Worm (Caenorhabditis elegans) whole organism, L3 larva: Measurements from ENCODE around the gene ule-3.

ENCODE experiments used
- R02D3.7 ChIP-seq: fragments of 150-350 bp; optimal IDR thresholded peaks from 2 replicates; lab custom pipeline; 2014; ENCODE audit warnings: missing biosample characterization, missing genetic modification characterization
- ZK546.5 ChIP-seq: sonication (generic microtip); optimal IDR thresholded peaks from 2 replicates; lab custom pipeline; 2017; ENCODE audit warnings: missing biosample characterization, missing genetic modification characterization
- aly-2 ChIP-seq: fragments of 150-350 bp; optimal IDR thresholded peaks from 2 replicates; lab custom pipeline; 2014; ENCODE audit warnings: missing biosample characterization, missing genetic modification characterization
- ceh-16 ChIP-seq: sonication (generic microtip); optimal IDR thresholded peaks from 2 replicates; lab custom pipeline; 2017; ENCODE audit warnings: missing biosample characterization, missing genetic modification characterization
- ceh-28 ChIP-seq: fragments of 150-350 bp; optimal IDR thresholded peaks from 2 replicates; lab custom pipeline; 2014; ENCODE audit warnings: missing biosample characterization, missing genetic modification reagents, missing genetic modification characterization
- daf-12 ChIP-seq: fragments of 150-350 bp; optimal IDR thresholded peaks from 2 replicates; lab custom pipeline; 2014; ENCODE audit warnings: missing biosample characterization, missing genetic modification reagents, missing genetic modification characterization
- egl-27 ChIP-seq: sonication (generic microtip); optimal IDR thresholded peaks from 4 replicates; lab custom pipeline; 2017; ENCODE audit warnings: missing biosample characterization, missing genetic modification reagents, missing genetic modification characterization
- egl-5 ChIP-seq: fragments of 150-350 bp; optimal IDR thresholded peaks from 2 replicates; lab custom pipeline; 2017; ENCODE audit warnings: missing biosample characterization, missing genetic modification reagents, missing genetic modification characterization, inconsistent platforms
- elt-1 ChIP-seq: fragments of 150-350 bp; optimal IDR thresholded peaks from 2 replicates; lab custom pipeline; 2014; ENCODE audit warnings: missing biosample characterization, missing genetic modification characterization
- elt-2 ChIP-seq: sonication (generic microtip); optimal IDR thresholded peaks from 2 replicates; lab custom pipeline; 2016; ENCODE audit warnings: missing genetic modification reagents, mild to moderate bottlenecking, missing genetic modification characterization, missing compliant biosample characterization
- elt-3 ChIP-seq, 3 experiments: fragments of 150-350 bp in 1 of 3; sonication (generic microtip) in 2 of 3; optimal IDR thresholded peaks; 2 replicates in 2 of 3; 4 replicates in 1 of 3; lab custom pipeline; 2014 to 2017; ENCODE audit warnings: missing biosample characterization in 3 of 3, missing genetic modification characterization in 3 of 3
- eor-1 ChIP-seq, 2 experiments: fragments of 150-350 bp; optimal IDR thresholded peaks; 2 replicates each; lab custom pipeline; 2014 to 2018; ENCODE audit warnings: missing biosample characterization in 2 of 2, missing genetic modification characterization in 2 of 2
- fkh-10 ChIP-seq: sonication (generic microtip); optimal IDR thresholded peaks from 2 replicates; lab custom pipeline; 2017; ENCODE audit warnings: missing biosample characterization, missing genetic modification reagents, missing genetic modification characterization
- fkh-2 ChIP-seq: fragments of 150-350 bp; optimal IDR thresholded peaks from 2 replicates; lab custom pipeline; 2014; ENCODE audit warnings: missing biosample characterization, missing genetic modification reagents, missing genetic modification characterization
- fos-1 ChIP-seq: fragments of 150-350 bp; optimal IDR thresholded peaks from 2 replicates; lab custom pipeline; 2014; ENCODE audit warnings: missing biosample characterization, missing genetic modification characterization
- hmg-11 ChIP-seq: sonication (generic microtip); optimal IDR thresholded peaks from 2 replicates; lab custom pipeline; 2016; ENCODE audit warnings: missing genetic modification characterization, missing compliant biosample characterization
- jun-1 ChIP-seq: fragments of 150-350 bp; optimal IDR thresholded peaks from 2 replicates; lab custom pipeline; 2014; ENCODE audit warnings: missing biosample characterization, missing genetic modification reagents, missing genetic modification characterization
- lin-15B ChIP-seq: fragments of 150-350 bp; optimal IDR thresholded peaks from 2 replicates; lab custom pipeline; 2014; ENCODE audit warnings: missing biosample characterization, missing genetic modification characterization
- lin-39 ChIP-seq: fragments of 150-350 bp; optimal IDR thresholded peaks from 2 replicates; lab custom pipeline; 2018; ENCODE audit warnings: missing biosample characterization, missing genetic modification reagents, missing genetic modification characterization
- lsy-12 ChIP-seq: sonication (generic microtip); optimal IDR thresholded peaks from 2 replicates; lab custom pipeline; 2016; ENCODE audit warnings: mild to moderate bottlenecking, missing genetic modification characterization, missing compliant biosample characterization
- mml-1 ChIP-seq: fragments of 150-350 bp; sonication (generic microtip); optimal IDR thresholded peaks from 3 replicates; lab custom pipeline; 2014; ENCODE audit warnings: missing biosample characterization, missing genetic modification characterization
- nfya-1 ChIP-seq: sonication (generic microtip); optimal IDR thresholded peaks from 2 replicates; lab custom pipeline; 2017; ENCODE audit warnings: missing genetic modification characterization, mild to moderate bottlenecking, missing compliant biosample characterization, antibody characterized with exemption, moderate library complexity; ENCODE audit not compliant: insufficient read depth
- nhr-11 ChIP-seq: fragments of 150-350 bp; optimal IDR thresholded peaks from 2 replicates; lab custom pipeline; 2014; ENCODE audit warnings: missing biosample characterization, missing genetic modification characterization
- nhr-12 ChIP-seq: fragments of 150-350 bp; optimal IDR thresholded peaks from 2 replicates; lab custom pipeline; 2014; ENCODE audit warnings: missing biosample characterization, missing genetic modification characterization
- nhr-23 ChIP-seq: fragments of 150-350 bp; optimal IDR thresholded peaks from 2 replicates; lab custom pipeline; 2014; ENCODE audit warnings: missing biosample characterization, missing genetic modification reagents, missing genetic modification characterization
- nhr-237 ChIP-seq: fragments of 150-350 bp; optimal IDR thresholded peaks from 2 replicates; lab custom pipeline; 2014; ENCODE audit warnings: missing biosample characterization, missing genetic modification characterization
- nhr-25 ChIP-seq: sonication (generic microtip); optimal IDR thresholded peaks from 2 replicates; lab custom pipeline; 2017; ENCODE audit warnings: missing biosample characterization, missing genetic modification characterization
- nhr-28 ChIP-seq: fragments of 150-350 bp; optimal IDR thresholded peaks from 2 replicates; lab custom pipeline; 2014; ENCODE audit warnings: missing biosample characterization, missing genetic modification characterization
- nhr-43 ChIP-seq: sonication (generic microtip); optimal IDR thresholded peaks from 2 replicates; lab custom pipeline; 2016; ENCODE audit warnings: mild to moderate bottlenecking, missing genetic modification characterization, missing compliant biosample characterization; ENCODE audit not compliant: poor library complexity, severe bottlenecking
- nhr-67 ChIP-seq: fragments of 150-350 bp; optimal IDR thresholded peaks from 2 replicates; lab custom pipeline; 2014; ENCODE audit warnings: missing biosample characterization, missing genetic modification characterization
- nhr-76 ChIP-seq: fragments of 150-350 bp; sonication (generic microtip); optimal IDR thresholded peaks from 5 replicates; lab custom pipeline; 2014; ENCODE audit warnings: missing biosample characterization, missing genetic modification characterization
- nhr-77 ChIP-seq: fragments of 150-350 bp; optimal IDR thresholded peaks from 2 replicates; lab custom pipeline; 2014; ENCODE audit warnings: missing biosample characterization, missing genetic modification characterization
- pha-4 ChIP-seq: fragments of 150-350 bp; optimal IDR thresholded peaks from 2 replicates; lab custom pipeline; 2014; ENCODE audit warnings: missing biosample characterization, missing genetic modification reagents, missing genetic modification characterization
- pqm-1 ChIP-seq: fragments of 150-350 bp; optimal IDR thresholded peaks from 2 replicates; lab custom pipeline; 2017; ENCODE audit warnings: missing biosample characterization, missing genetic modification characterization, inconsistent platforms
- sea-2 ChIP-seq: fragments of 150-350 bp; sonication (generic microtip); optimal IDR thresholded peaks from 4 replicates; lab custom pipeline; 2014; ENCODE audit warnings: missing biosample characterization, missing genetic modification reagents, missing genetic modification characterization
- skn-1 ChIP-seq: fragments of 150-350 bp; optimal IDR thresholded peaks from 2 replicates; lab custom pipeline; 2014; ENCODE audit warnings: missing biosample characterization, missing genetic modification characterization
- snpc-4 ChIP-seq: fragments of 150-350 bp; optimal IDR thresholded peaks from 2 replicates; lab custom pipeline; 2014; ENCODE audit warnings: missing biosample characterization, missing genetic modification characterization
- tbx-2 ChIP-seq: sonication (generic microtip); optimal IDR thresholded peaks from 2 replicates; lab custom pipeline; 2016; ENCODE audit warnings: mild to moderate bottlenecking, missing genetic modification characterization, missing compliant biosample characterization
- unc-39 ChIP-seq: sonication (generic microtip); optimal IDR thresholded peaks from 4 replicates; lab custom pipeline; 2017; ENCODE audit warnings: missing biosample characterization, missing genetic modification characterization
- unc-62 ChIP-seq: fragments of 150-350 bp; sonication (generic microtip); optimal IDR thresholded peaks from 4 replicates; lab custom pipeline; 2014; ENCODE audit warnings: missing biosample characterization, missing genetic modification reagents, missing genetic modification characterization
- zag-1 ChIP-seq: fragments of 150-350 bp; optimal IDR thresholded peaks from 2 replicates; lab custom pipeline; 2014; ENCODE audit warnings: missing biosample characterization, missing genetic modification characterization
- ztf-11 ChIP-seq: fragments of 150-350 bp; optimal IDR thresholded peaks from 2 replicates; lab custom pipeline; 2014; ENCODE audit warnings: missing biosample characterization, missing genetic modification characterization
- ztf-4 ChIP-seq: fragments of 150-350 bp; optimal IDR thresholded peaks from 2 replicates; lab custom pipeline; 2014; ENCODE audit warnings: missing biosample characterization, missing genetic modification characterization

The ule-3 gene

ce11 chrV:10802060-10802459, 8.5 kb downstream of the ule-3 start:
- TF ChIP-seq elt-2 (tag; lab: Kevin White, UChicago) (peak; percentile 98), pqm-1 (peak; percentile 99), pha-4 (peak; percentile 62), ztf-11 (tag; lab: Kevin White, UChicago) (no peak), jun-1 (peak; percentile 52), nhr-237 (tag; lab: Kevin White, UChicago) (no peak), unc-62 (GFP tag; lab: Kevin White, UChicago) (no peak), ztf-4 (tag; lab: Kevin White, UChicago) (no peak)
- TF ChIP-seq, all 47 proteins: peak for 4

DNA sequence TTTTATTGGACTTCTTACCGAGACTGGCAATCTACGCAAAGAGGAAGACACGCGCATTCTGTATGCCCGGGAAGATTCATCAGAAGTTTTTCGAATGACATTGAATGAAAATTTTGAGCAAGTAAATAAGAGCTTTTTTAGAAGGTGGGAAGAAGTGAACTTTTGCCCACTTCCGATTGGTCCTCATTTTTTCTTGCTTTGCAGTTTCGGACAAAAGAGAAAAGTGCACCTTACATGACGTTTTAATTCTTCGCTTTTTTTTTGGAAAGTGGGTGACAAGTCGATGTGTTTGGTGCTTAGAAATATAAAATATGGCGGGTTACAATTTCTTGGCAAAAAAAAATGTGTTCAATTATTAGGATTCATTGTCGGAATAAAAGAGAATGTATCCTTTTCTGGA, 10.8 kb downstream of the ule-3 start, which contains the start of gene secs-1:
Gene secs-1, minus strand, starts transcription at position 101 of the 400 bp plus-strand sequence.
- no peak for TF ChIP-seq nfya-1 (tag; lab: Kevin White, UChicago)
- no peak for TF ChIP-seq aly-2 (tag; lab: Kevin White, UChicago)
- no peak for TF ChIP-seq nhr-76
- no peak for TF ChIP-seq zag-1
- no peak for TF ChIP-seq ztf-11 (tag; lab: Kevin White, UChicago)
- no peak for TF ChIP-seq skn-1 (tag; lab: Kevin White, UChicago)
- no peak for TF ChIP-seq fos-1
- TF ChIP-seq tbx-2: no peak
- TF ChIP-seq elt-2 (tag; lab: Kevin White, UChicago): no peak
- no peak for TF ChIP-seq jun-1
- TF ChIP-seq elt-1 (tag; lab: Kevin White, UChicago): no peak
- no peak for TF ChIP-seq ceh-28 (tag; lab: Kevin White, UChicago)
- TF ChIP-seq fkh-2 (tag; lab: Kevin White, UChicago): no peak
- no peak for TF ChIP-seq daf-12
- TF ChIP-seq hmg-11 (tag; lab: Kevin White, UChicago): no peak
- no peak for TF ChIP-seq lsy-12
- TF ChIP-seq egl-5: no peak

ce11 chrV:10805934-10806333, 12.3 kb downstream of the ule-3 start, which contains the start of gene prp-38:
Gene prp-38 (minus strand): TSS chrV:10806034.
- TF ChIP-seq snpc-4 (tag; lab: Kevin White, UChicago) (no peak), aly-2 (tag; lab: Kevin White, UChicago) (no peak), nhr-11 (tag; lab: Kevin White, UChicago) (no peak), unc-39 (no peak), elt-1 (tag; lab: Kevin White, UChicago) (no peak), elt-3 (tag; optimal IDR thresholded peaks at IDR 0.05; lab: Kevin White, UChicago) (no peak), lin-39 (tag; lab: Kevin White, UChicago) (no peak), ceh-28 (tag; lab: Kevin White, UChicago) (no peak), fkh-10 (GFP tag; lab: Kevin White, UChicago) (no peak)
- TF ChIP-seq, all 47 proteins: peak for 0

ce11 chrV:10807862-10808327, 14.3 kb downstream of the ule-3 start, which contains the start of gene plrg-1:
Gene plrg-1 (minus strand): TSS chrV:10807912.
- peak; percentile 94 for TF ChIP-seq nhr-23 (tag; lab: Kevin White, UChicago)
- peak; percentile 47 for TF ChIP-seq pqm-1
- peak; percentile 82 for TF ChIP-seq ceh-28 (tag; lab: Kevin White, UChicago)
- TF ChIP-seq zag-1: peak; percentile 54
- peak; percentile 29 for TF ChIP-seq fkh-10 (GFP tag; lab: Kevin White, UChicago)
- TF ChIP-seq egl-27: peak; percentile 41
- no peak for TF ChIP-seq fos-1
- peak; percentile 56 for TF ChIP-seq nhr-76
- no peak for TF ChIP-seq ceh-16 (tag; lab: Kevin White, UChicago)
- peak; percentile 86 for TF ChIP-seq nhr-25 (tag; lab: Kevin White, UChicago)
- no peak for TF ChIP-seq fkh-2 (tag; lab: Kevin White, UChicago)
- peak; percentile 90 for TF ChIP-seq snpc-4 (tag; lab: Kevin White, UChicago)
- TF ChIP-seq unc-39: no peak
- TF ChIP-seq nhr-77 (tag; lab: Kevin White, UChicago): peak; percentile 17
- peak; percentile 89 for TF ChIP-seq lin-39 (tag; lab: Kevin White, UChicago)
- TF ChIP-seq aly-2 (tag; lab: Kevin White, UChicago): no peak
- peak; percentile 92 for TF ChIP-seq pha-4
- TF ChIP-seq nhr-43 (tag; lab: Kevin White, UChicago): peak; percentile 96
- peak; percentile 93 for TF ChIP-seq hmg-11 (tag; lab: Kevin White, UChicago)
- TF ChIP-seq R02D3.7 (tag; lab: Kevin White, UChicago): peak; percentile 74
- peak; percentile 36 for TF ChIP-seq nhr-67 (tag; lab: Kevin White, UChicago)
- no peak for TF ChIP-seq ztf-11 (tag; lab: Kevin White, UChicago)
- TF ChIP-seq unc-62 (GFP tag; lab: Kevin White, UChicago): peak; percentile 66
- TF ChIP-seq jun-1: peak; percentile 71
- TF ChIP-seq egl-5: peak; percentile 92
- TF ChIP-seq lsy-12: peak; percentile 82
- TF ChIP-seq sea-2: no peak
- no peak for TF ChIP-seq nhr-237 (tag; lab: Kevin White, UChicago)
- TF ChIP-seq mml-1 (tag; lab: Kevin White, UChicago): no peak
- TF ChIP-seq lin-15B (tag; lab: Kevin White, UChicago): peak; percentile 92
- no peak for TF ChIP-seq eor-1 (tag; optimal IDR thresholded peaks at IDR 0.05; lab: Kevin White, UChicago)
- TF ChIP-seq ZK546.5 (tag; lab: Kevin White, UChicago): no peak
- TF ChIP-seq skn-1 (tag; lab: Kevin White, UChicago): peak; percentile 66
- peak in 1 of 3 experiments; percentile 21 for TF ChIP-seq elt-3 (tag; optimal IDR thresholded peaks at IDR 0.05; lab: Kevin White, UChicago)
- TF ChIP-seq nhr-12 (tag; lab: Kevin White, UChicago): no peak
- peak; percentile 79 for TF ChIP-seq elt-2 (tag; lab: Kevin White, UChicago)
- no peak for TF ChIP-seq nhr-28 (tag; lab: Kevin White, UChicago)
